Fruit fly (Drosophila melanogaster) whole organism, prepupa: Measurements from ENCODE around the gene CG46303.

Experiments used
- CG6276 ChIP-seq: fragments of 200-800 bp; sonication (Bioruptor generic); optimal IDR thresholded peaks from 2 replicates; lab custom pipeline; 2017; ENCODE audit warnings: missing biosample characterization, mild to moderate bottlenecking, missing genetic modification characterization
- salr ChIP-seq, 2 experiments: fragments of 200-800 bp; sonication (Bioruptor generic); optimal IDR thresholded peaks; 3 replicates each; lab custom pipeline; 2016 to 2018; ENCODE audit warnings: missing biosample characterization in 2 of 2, missing genetic modification characterization in 2 of 2, mild to moderate bottlenecking in 1 of 2

dm6 chr3R:5797709-5798108, 24.1 kb upstream of the CG46303 start:
- no peak for TF ChIP-seq salr (GFP tag; optimal IDR thresholded peaks at IDR 0.05; lab: Kevin White, UChicago)
- no peak for TF ChIP-seq CG6276 (GFP tag; lab: Kevin White, UChicago)
